Fruit fly (Drosophila melanogaster) whole organism, adult: ENCODE data around the gene CG4709.
A peak's percentile ranks its signal among the peaks of the same experiment; 100 is the strongest.

Experiments
- CG11617 ChIP-seq: fragments of 200-800 bp; sonication (Bioruptor generic); optimal IDR thresholded peaks from 2 replicates; lab custom pipeline; 2017; ENCODE audit warnings: mild to moderate bottlenecking, missing biosample characterization, missing genetic modification reagents, missing genetic modification characterization
- CG12768 ChIP-seq: fragments of 200-800 bp; sonication (Bioruptor generic); optimal IDR thresholded peaks from 2 replicates; lab custom pipeline; 2017; ENCODE audit warnings: missing biosample characterization, missing genetic modification characterization, mild to moderate bottlenecking, moderate library complexity, missing genetic modification reagents
- CG14711 ChIP-seq: fragments of 200-800 bp; sonication (Bioruptor generic); optimal IDR thresholded peaks from 2 replicates; lab custom pipeline; 2018; ENCODE audit warnings: missing biosample characterization, mild to moderate bottlenecking, missing genetic modification characterization, moderate library complexity
- CG1620 ChIP-seq: fragments of 200-800 bp; sonication (Bioruptor generic); optimal IDR thresholded peaks from 2 replicates; lab custom pipeline; 2016; ENCODE audit warnings: missing biosample characterization, missing genetic modification characterization
- CG33017 ChIP-seq: fragments of 200-800 bp; sonication (Bioruptor generic); optimal IDR thresholded peaks from 2 replicates; lab custom pipeline; 2018; ENCODE audit warnings: missing biosample characterization, mild to moderate bottlenecking, missing genetic modification characterization, moderate library complexity
- CG5204 ChIP-seq: fragments of 200-800 bp; sonication (Bioruptor generic); optimal IDR thresholded peaks from 2 replicates; lab custom pipeline; 2016; ENCODE audit warnings: missing biosample characterization, missing genetic modification characterization
- CG7045 ChIP-seq: fragments of 200-800 bp; sonication (Bioruptor generic); optimal IDR thresholded peaks from 2 replicates; lab custom pipeline; 2017; ENCODE audit warnings: missing biosample characterization, mild to moderate bottlenecking, missing genetic modification characterization
- CG7101 ChIP-seq: fragments of 200-800 bp; sonication (Bioruptor generic); optimal IDR thresholded peaks from 2 replicates; lab custom pipeline; 2018; ENCODE audit warnings: missing biosample characterization, mild to moderate bottlenecking, missing genetic modification characterization, moderate library complexity
- Clk ChIP-seq: fragments of 200-800 bp; sonication (Bioruptor generic); optimal IDR thresholded peaks from 2 replicates; lab custom pipeline; 2017; ENCODE audit warnings: missing biosample characterization, missing genetic modification characterization
- Crg-1 ChIP-seq: fragments of 200-800 bp; sonication (Bioruptor generic); optimal IDR thresholded peaks from 2 replicates; lab custom pipeline; 2016; ENCODE audit warnings: missing biosample characterization, missing genetic modification characterization
- Hr96 ChIP-seq: fragments of 200-800 bp; sonication (Bioruptor generic); optimal IDR thresholded peaks from 2 replicates; lab custom pipeline; 2016; ENCODE audit warnings: missing biosample characterization, missing genetic modification characterization
- Mnt ChIP-seq: fragments of 200-800 bp; sonication (Bioruptor generic); optimal IDR thresholded peaks from 2 replicates; lab custom pipeline; 2016; ENCODE audit warnings: missing biosample characterization, mild to moderate bottlenecking, missing genetic modification characterization
- bab1 ChIP-seq: fragments of 200-800 bp; sonication (Bioruptor generic); optimal IDR thresholded peaks from 3 replicates; lab custom pipeline; 2019; ENCODE audit warnings: missing biosample characterization, mild to moderate bottlenecking, missing genetic modification characterization, moderate library complexity
- cic ChIP-seq: fragments of 200-800 bp; sonication (Bioruptor generic); optimal IDR thresholded peaks from 2 replicates; lab custom pipeline; 2017; ENCODE audit warnings: missing biosample characterization, mild to moderate bottlenecking, missing genetic modification characterization, moderate library complexity
- cnc ChIP-seq, 2 experiments: fragments of >200 bp; optimal IDR thresholded peaks; 2 replicates each; lab custom pipeline; 2017
- kay ChIP-seq: fragments of 200-800 bp; sonication (Bioruptor generic); peaks from one replicate; lab custom pipeline; 2016; ENCODE audit warnings: missing biosample characterization, missing genetic modification characterization, borderline replicate concordance
- ovo ChIP-seq: fragments of 200-800 bp; sonication (Bioruptor generic); optimal IDR thresholded peaks from 2 replicates; lab custom pipeline; 2016; ENCODE audit warnings: missing biosample characterization, missing genetic modification characterization
- pad ChIP-seq: fragments of 200-800 bp; sonication (Bioruptor generic); optimal IDR thresholded peaks from 3 replicates; lab custom pipeline; 2017; ENCODE audit warnings: missing biosample characterization, missing genetic modification characterization, mild to moderate bottlenecking, moderate library complexity, missing genetic modification reagents
- tj ChIP-seq: fragments of 200-800 bp; sonication (Bioruptor generic); optimal IDR thresholded peaks from 3 replicates; lab custom pipeline; 2017; ENCODE audit warnings: missing biosample characterization, mild to moderate bottlenecking, missing genetic modification characterization, moderate library complexity
- toe ChIP-seq: fragments of 200-800 bp; sonication (Bioruptor generic); optimal IDR thresholded peaks from 2 replicates; lab custom pipeline; 2016; ENCODE audit warnings: missing biosample characterization, missing genetic modification characterization

Gene CG4709

DNA sequence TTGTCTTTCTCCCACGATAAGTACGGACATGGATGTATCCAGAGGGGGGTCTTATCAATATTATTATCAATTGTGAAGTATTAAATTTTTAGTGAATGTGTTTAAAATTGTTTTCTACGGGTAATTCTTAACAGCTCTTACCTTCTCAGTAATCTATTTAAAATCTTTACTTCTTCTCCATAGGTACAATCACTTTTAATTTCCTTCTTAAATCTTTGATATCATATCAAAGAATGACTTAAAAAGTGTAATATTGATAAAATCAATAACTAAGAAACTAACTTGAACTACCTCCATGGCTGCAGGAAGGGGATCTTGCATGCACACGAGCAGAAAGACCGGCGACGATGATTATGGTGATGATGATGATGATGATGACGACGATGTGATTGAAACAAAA, 28.4 kb downstream of the CG4709 start:
- no peak for TF ChIP-seq CG33017
- TF ChIP-seq CG1620, result no peak
- no peak for TF ChIP-seq CG12768 (GFP tag; lab: Kevin White, UChicago)
- no peak for TF ChIP-seq tj
- TF ChIP-seq Hr96 (GFP tag; lab: Kevin White, UChicago), result no peak
- TF ChIP-seq bab1, result no peak
- TF ChIP-seq Crg-1 (GFP tag; lab: Kevin White, UChicago), result no peak
- no peak for TF ChIP-seq CG7101 (tag; lab: Kevin White, UChicago)
- TF ChIP-seq CG11617 (GFP tag; lab: Kevin White, UChicago), result no peak
- no peak for TF ChIP-seq Clk (GFP tag; lab: Kevin White, UChicago)
- no peak for TF ChIP-seq pad (GFP tag; lab: Kevin White, UChicago)
- TF ChIP-seq CG14711, result no peak
- no peak for TF ChIP-seq kay (GFP tag; lab: Kevin White, UChicago)
- TF ChIP-seq cic (GFP tag; lab: Kevin White, UChicago), result no peak

DNA sequence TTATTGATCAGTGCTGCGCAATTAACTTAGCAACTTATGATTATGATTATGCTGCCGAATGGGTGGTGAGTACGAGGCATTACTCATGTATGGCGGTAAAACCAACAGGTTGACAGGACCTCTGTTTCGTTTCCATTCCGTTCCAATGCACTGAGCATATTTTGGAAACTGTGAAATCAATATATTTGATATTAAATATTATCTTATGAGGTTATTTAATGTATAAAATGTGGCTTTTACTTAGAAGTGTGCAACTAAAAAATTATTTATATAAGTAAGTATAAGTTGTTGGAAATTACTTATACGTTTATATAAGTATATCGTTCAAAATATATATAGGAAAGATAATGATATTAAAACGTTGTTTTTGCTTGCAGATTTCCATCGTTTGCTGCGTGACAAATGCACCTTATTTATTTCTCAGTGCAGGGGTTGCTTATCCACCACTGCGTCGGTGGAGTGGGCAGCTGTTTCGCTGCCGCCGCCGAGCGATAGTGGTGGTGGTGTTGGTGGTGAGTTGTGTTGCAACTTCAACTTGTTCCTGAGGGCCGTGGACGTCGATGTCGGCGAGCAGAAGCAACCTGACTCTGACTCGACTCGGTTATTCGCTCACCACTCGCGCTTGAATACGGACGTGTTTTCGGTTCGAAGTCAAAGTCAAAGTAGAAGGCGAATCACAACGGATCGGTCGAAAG, 30.1 kb downstream of the CG4709 start, which contains the start of gene bib:
Gene bib, plus strand, starts transcription at position 568 of the 695 bp plus-strand sequence.
- TF ChIP-seq CG12768 (GFP tag; lab: Kevin White, UChicago), result peak; percentile 39
- no peak for TF ChIP-seq tj

DNA sequence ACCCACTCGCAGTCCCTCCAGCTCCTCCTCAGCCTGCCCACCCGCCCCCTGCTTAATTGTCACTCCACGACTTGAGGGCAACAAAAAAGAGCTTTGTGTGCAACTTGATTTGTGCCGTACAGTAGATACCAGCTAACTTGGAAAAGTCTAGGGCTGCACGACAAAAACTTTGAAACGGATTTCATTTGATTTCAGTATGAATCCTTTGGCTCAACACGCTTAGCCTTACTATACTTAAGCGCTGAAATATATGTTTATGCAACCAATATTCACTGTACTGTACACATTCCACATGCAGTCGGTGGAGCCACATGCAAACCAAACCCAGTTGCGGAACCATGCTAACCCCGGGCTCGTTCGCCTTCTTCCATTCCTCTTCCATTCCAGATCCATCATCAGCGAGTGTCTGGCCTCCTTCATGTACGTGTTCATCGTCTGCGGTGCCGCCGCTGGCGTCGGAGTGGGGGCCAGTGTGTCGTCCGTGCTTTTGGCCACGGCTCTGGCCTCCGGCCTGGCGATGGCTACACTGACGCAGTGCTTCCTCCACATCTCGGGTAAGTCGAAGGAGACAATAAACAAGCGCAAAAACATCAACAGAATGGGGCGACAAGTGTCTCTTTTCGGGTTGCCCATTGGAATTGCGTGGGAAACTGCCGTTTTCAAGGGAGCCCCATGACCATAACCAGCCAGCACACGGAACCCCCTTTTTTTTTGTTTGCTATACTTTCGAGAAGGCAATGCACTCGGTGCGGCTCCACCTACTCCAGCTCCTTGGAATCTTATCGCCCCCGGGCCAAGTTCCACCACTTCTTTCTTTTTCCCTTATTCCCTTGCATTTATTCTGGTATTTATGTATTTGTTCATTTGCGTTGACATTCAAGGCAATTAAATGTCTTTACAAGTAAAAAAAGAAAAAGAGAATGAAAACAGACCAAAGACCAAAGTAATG, 32.6 kb downstream of the CG4709 start:
- TF ChIP-seq tj, result peak; percentile 34
- TF ChIP-seq bab1, result peak; percentile 71
- TF ChIP-seq pad (GFP tag; lab: Kevin White, UChicago), result peak; percentile 12
- TF ChIP-seq CG1620, result no peak

DNA sequence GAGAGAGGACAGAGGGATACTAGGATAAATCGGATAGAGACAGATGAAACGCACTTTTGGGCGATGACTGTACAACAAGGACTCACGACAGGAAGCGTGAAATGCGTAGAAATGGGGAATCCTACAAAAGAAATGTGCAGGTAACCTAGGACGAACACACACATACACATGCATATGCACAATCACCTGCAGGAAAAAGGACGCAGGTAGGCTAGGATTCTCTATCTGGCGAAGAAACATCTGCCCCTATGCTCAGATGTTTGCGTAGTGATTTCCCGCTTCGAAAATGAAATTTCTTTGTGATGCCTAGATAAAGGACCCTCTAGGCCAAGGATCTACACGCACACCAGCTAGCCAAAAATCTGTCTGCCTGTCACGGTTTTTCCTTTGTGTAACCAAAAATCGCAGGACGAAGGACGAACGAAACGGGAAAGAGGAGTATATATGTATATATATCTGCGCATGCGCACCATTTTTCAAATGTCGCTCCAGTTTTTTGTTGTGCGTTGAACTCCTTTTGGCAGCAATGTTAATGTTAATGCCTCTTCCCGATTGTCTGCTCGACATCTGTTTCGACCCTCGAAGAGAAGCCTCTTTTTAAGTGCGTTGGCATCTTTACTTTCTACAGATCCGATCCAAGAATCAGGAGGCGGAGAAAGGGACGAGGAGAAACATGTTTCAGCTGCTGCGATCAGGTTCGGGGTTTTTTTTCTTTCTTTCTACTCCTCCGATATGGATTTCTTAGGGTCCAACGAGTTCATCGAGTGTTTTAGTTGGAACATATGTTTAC, 34.3 kb downstream of the CG4709 start:
- TF ChIP-seq kay (GFP tag; lab: Kevin White, UChicago), result no peak
- TF ChIP-seq cnc (optimal IDR thresholded peaks at IDR 0.05; lab: Kevin White, UChicago), result no peak
- no peak for TF ChIP-seq CG14711
- TF ChIP-seq CG11617 (GFP tag; lab: Kevin White, UChicago), result no peak
- TF ChIP-seq bab1, result no peak
- no peak for TF ChIP-seq toe (GFP tag; lab: Kevin White, UChicago)
- TF ChIP-seq Mnt (GFP tag; lab: Kevin White, UChicago), result no peak
- TF ChIP-seq Crg-1 (GFP tag; lab: Kevin White, UChicago), result no peak

DNA sequence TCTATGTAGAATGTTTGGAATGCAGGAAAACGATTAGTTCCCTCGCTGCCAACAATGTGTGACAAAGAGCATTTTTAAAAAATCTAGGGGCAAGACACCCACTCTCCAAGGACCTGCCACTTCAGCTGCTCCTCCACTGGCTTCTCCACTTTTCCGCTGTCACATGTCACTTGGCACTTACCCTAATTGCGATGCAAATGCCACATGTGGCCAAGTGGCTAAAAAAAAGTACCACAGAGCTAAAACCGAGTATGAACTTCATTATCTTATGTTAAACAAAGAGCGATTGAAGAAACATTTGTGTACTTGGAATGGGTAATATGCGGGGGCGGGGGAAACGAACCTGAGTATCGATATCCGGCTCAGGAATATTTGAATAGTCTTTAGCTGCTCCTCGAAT, 35.1 kb downstream of the CG4709 start:
- TF ChIP-seq Crg-1 (GFP tag; lab: Kevin White, UChicago) (no peak), Mnt (GFP tag; lab: Kevin White, UChicago) (no peak), pad (GFP tag; lab: Kevin White, UChicago) (no peak)

DNA sequence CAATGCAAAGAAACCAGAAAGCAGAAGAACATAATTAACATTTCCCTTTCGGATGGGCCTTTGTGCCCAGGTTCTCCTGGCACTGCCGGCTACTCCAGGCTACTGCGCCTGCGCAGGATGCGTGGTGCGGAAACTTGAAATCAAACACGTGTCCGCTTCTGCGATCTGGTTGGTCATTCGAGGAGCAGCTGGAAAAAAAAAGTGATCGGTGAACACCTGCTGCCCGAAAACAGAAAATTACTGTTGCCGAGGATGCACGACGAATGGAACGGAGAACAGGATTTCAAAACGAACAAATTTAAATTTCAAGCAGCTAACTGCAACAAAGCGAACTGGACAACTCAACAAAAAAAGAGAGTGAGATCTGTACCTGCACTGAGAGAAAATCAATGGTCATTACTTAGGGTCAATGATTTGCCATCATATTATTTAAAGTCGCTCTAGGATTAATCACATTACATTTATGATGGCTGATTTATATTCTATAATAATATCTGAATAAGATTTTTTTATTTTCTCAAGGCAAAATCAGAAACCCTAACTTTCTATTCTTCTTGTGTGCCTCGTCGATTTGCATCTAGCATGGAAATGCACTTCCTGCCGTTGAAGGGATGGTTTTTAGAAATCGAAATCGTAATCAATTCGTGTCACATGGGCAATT, 35.9 kb downstream of the CG4709 start:
- TF ChIP-seq Clk (GFP tag; lab: Kevin White, UChicago) (no peak), pad (GFP tag; lab: Kevin White, UChicago) (no peak)

DNA sequence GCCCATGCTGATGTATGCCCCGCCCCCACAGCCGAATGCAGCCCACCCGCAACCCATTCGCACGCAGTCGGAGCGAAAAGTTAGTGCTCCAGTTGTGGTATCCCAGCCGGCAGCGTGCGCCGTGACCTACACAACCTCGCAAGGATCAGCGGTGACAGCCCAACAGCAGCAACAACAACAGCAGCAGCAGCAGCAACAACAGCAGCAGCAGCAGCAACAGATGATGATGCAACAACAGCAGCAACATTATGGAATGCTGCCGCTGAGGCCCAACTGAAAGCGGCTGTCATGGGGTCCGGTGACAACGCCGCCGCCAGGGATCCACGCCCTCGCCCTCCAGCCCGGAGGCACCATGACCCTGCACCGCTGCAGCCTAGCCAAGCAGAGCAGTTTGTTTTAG, 40.3 kb downstream of the CG4709 start:
- TF ChIP-seq pad (GFP tag; lab: Kevin White, UChicago) (no peak), toe (GFP tag; lab: Kevin White, UChicago) (no peak), bab1 (no peak), CG1620 (no peak), tj (no peak), CG7101 (tag; lab: Kevin White, UChicago) (no peak), cnc (optimal IDR thresholded peaks at IDR 0.05; lab: Kevin White, UChicago) (no peak), cic (GFP tag; lab: Kevin White, UChicago) (no peak), CG7045 (GFP tag; lab: Kevin White, UChicago) (no peak), Hr96 (GFP tag; lab: Kevin White, UChicago) (no peak), Mnt (GFP tag; lab: Kevin White, UChicago) (no peak), CG11617 (GFP tag; lab: Kevin White, UChicago) (no peak), kay (GFP tag; lab: Kevin White, UChicago) (no peak), CG33017 (no peak), ovo (GFP tag; lab: Kevin White, UChicago) (no peak), CG5204 (no peak), CG12768 (GFP tag; lab: Kevin White, UChicago) (no peak), Crg-1 (GFP tag; lab: Kevin White, UChicago) (no peak), CG14711 (no peak)
